Fruit fly (Drosophila melanogaster): ENCODE results near the gene Rbcn-3A.

The Rbcn-3A gene

DNA sequence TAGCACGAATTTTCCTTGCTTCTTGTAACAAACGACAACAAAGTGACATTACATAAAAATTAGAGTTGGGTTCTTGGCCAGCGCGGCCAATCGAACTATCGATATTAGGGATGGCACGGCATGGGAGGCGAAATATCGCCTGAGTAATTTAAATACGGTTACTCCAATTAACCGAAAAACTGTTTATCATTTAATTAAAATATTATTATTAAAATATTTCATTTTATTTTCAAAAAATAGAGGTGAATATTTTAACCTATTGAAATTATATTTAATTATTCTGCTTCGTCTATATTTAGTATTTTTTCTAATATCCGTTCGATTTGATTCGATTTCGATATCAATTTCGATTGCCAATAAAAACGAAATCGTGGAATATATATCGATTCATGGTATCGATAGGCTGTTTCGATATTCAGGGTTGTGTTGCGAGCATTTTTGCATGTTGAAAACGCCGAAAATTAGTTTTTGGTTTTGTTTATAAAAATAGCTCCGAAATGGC lies at the start of gene Rbcn-3A, which contains the start of gene Spx (continued):
- TF ChIP-seq CG16779 (GFP tag; IDR thresholded peaks at IDR 0.05) (no peak), ind (GFP tag; optimal IDR thresholded peaks at IDR 0.05) (peak; percentile 32), slbo (GFP tag; IDR thresholded peaks at IDR 0.05) (peak; percentile 69), CG32767 (GFP tag; IDR thresholded peaks at IDR 0.05) (0 out of 2 replicates have a peak, but pooled peaks have one; percentile 12), z (GFP tag; IDR thresholded peaks at IDR 0.05) (no peak), CTCF (GFP tag; optimal IDR thresholded peaks at IDR 0.05) (no peak), dpn (GFP tag; optimal IDR thresholded peaks at IDR 0.05) (peak in 1 of 2 experiments; percentile 44), fru (optimal IDR thresholded peaks at IDR 0.05) (no peak), CG9876 (GFP tag; optimal IDR thresholded peaks at IDR 0.05) (no peak), Optix (GFP tag; IDR thresholded peaks at IDR 0.05) (no peak), HLHmδ (GFP tag; optimal IDR thresholded peaks at IDR 0.05) (no peak), tup (GFP tag; optimal IDR thresholded peaks at IDR 0.05) (no peak), CG16813 (GFP tag; IDR thresholded peaks at IDR 0.05; ENCODE audit: partially characterized antibody) (peak; percentile 90), CrebB (tag; optimal IDR thresholded peaks at IDR 0.05) (no peak), unpg (GFP tag; optimal IDR thresholded peaks at IDR 0.05) (no peak), vnd (GFP tag; IDR thresholded peaks at IDR 0.05; ENCODE audit: partially characterized antibody) (peak; percentile 85), gcm2 (GFP tag; optimal IDR thresholded peaks at IDR 0.05) (no peak), Dbx (GFP tag; IDR thresholded peaks at IDR 0.05) (no peak), Rx (GFP tag; IDR thresholded peaks at IDR 0.05) (no peak), knrl (GFP tag; IDR thresholded peaks at IDR 0.05; ENCODE audit: partially characterized antibody) (peak; percentile 93), maf-S (GFP tag; optimal IDR thresholded peaks at IDR 0.05) (no peak), Pdp1 (GFP tag; optimal IDR thresholded peaks at IDR 0.05) (peak in 1 of 2 experiments; percentile 90), CG10565 (GFP tag; optimal IDR thresholded peaks at IDR 0.05) (no peak), CG6272 (GFP tag; IDR thresholded peaks at IDR 0.05) (0 out of 2 replicates have a peak, but pooled peaks have one; percentile 18), usp (GFP tag; optimal IDR thresholded peaks at IDR 0.05) (no peak), CG6791 (GFP tag; IDR thresholded peaks at IDR 0.05; ENCODE audit: partially characterized antibody) (peak; percentile 90), CG7839 (tag; optimal IDR thresholded peaks at IDR 0.05) (peak; percentile 26), trem (tag; optimal IDR thresholded peaks at IDR 0.05) (peak; percentile 50), CG42726 (GFP tag; IDR thresholded peaks at IDR 0.05; ENCODE audit: partially characterized antibody) (peak; percentile 68; the same call in 1 of the 2 replicates), ara (GFP tag; IDR thresholded peaks at IDR 0.05) (no peak), tgo (GFP tag; IDR thresholded peaks at IDR 0.05) (peak; percentile 28; the same call in 1 of the 3 replicates), CG12659 (GFP tag; optimal IDR thresholded peaks at IDR 0.05) (peak; percentile 63), al (GFP tag; IDR thresholded peaks at IDR 0.05) (peak; percentile 23; the same call in 1 of the 2 replicates), twi (tag; optimal IDR thresholded peaks at IDR 0.05) (peak; percentile 29), NfI (GFP tag; optimal IDR thresholded peaks at IDR 0.05) (peak; percentile 48), Hr3 (GFP tag; optimal IDR thresholded peaks at IDR 0.05) (peak; percentile 45), NFAT (GFP tag; IDR thresholded peaks at IDR 0.05) (no peak), pan (optimal IDR thresholded peaks at IDR 0.05) (no peak), pan (GFP tag; optimal IDR thresholded peaks at IDR 0.05 in 1 of 2, IDR thresholded peaks at IDR 0.05 in 1 of 2) (peak in 1 of 2 experiments; percentile 7), pho (GFP tag; optimal IDR thresholded peaks at IDR 0.05) (no peak), chinmo (GFP tag; IDR thresholded peaks at IDR 0.05; ENCODE audit: partially characterized antibody) (0 out of 4 replicates have a peak, but pooled peaks have one; percentile 80), CG12391 (tag; optimal IDR thresholded peaks at IDR 0.05) (peak; percentile 68), CG11696 (GFP tag; IDR thresholded peaks at IDR 0.05) (no peak), Eip74EF (GFP tag; optimal IDR thresholded peaks at IDR 0.05) (no peak), prd (optimal IDR thresholded peaks at IDR 0.05) (no peak), prd (GFP tag; IDR thresholded peaks at IDR 0.05) (peak; percentile 41; the same call in 1 of the 3 replicates), CG31365 (tag; optimal IDR thresholded peaks at IDR 0.05) (no peak), tna (GFP tag; IDR thresholded peaks at IDR 0.05; ENCODE audit: partially characterized antibody) (peak; percentile 70), HmgZ (tag; optimal IDR thresholded peaks at IDR 0.05) (no peak), CG32532 (GFP tag; IDR thresholded peaks at IDR 0.05) (peak; percentile 47), psq (GFP tag; optimal IDR thresholded peaks at IDR 0.05) (no peak)
